Worm (Caenorhabditis elegans): ENCODE measurements around the gene mif-2.
A peak's percentile ranks its signal among the peaks of the same experiment; 100 is the strongest.

Gene mif-2

DNA sequence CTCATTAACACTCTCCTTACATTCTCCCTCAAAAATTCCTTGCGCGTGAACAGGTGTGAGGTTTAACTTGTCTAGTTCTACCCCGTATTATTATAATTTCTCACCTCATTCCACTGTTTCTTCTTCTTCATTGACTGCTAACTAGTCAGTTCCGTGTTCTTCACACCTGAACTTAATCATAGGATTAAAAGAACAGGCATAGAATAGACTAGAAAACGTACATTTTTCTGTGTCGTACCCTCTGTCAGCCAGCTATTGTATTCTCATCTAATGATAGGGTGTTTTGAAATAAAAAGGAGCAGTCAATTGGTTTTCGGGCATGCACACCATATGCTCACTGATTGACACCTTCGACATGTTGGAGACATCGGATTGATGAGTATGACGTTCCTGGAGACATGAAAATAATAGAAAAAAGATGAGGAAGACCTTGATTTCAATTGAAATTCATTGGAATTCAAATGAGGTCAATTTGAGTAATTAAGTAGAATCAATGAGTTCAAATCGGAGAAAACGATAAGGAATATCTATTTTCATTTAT, 30.8 kb downstream of the mif-2 start:
- TF ChIP-seq lin-32 (GFP tag; optimal IDR thresholded peaks at IDR 0.05) = peak; percentile 70
- TF ChIP-seq ceh-83 (GFP tag; optimal IDR thresholded peaks at IDR 0.05) = no peak
- TF ChIP-seq ztf-11 (tag; optimal IDR thresholded peaks at IDR 0.05) = no peak
- no peak for TF ChIP-seq ham-2 (GFP tag; optimal IDR thresholded peaks at IDR 0.05)
- no peak for TF ChIP-seq nhr-12 (tag; optimal IDR thresholded peaks at IDR 0.05)
- TF ChIP-seq lsy-2 (tag; optimal IDR thresholded peaks at IDR 0.05) = no peak
- TF ChIP-seq nhr-2 (tag; optimal IDR thresholded peaks at IDR 0.05) = peak; percentile 50
- TF ChIP-seq ces-1 (GFP tag; optimal IDR thresholded peaks at IDR 0.05) = no peak
- peak; percentile 83 for TF ChIP-seq unc-62 (GFP tag; optimal IDR thresholded peaks at IDR 0.05)

DNA sequence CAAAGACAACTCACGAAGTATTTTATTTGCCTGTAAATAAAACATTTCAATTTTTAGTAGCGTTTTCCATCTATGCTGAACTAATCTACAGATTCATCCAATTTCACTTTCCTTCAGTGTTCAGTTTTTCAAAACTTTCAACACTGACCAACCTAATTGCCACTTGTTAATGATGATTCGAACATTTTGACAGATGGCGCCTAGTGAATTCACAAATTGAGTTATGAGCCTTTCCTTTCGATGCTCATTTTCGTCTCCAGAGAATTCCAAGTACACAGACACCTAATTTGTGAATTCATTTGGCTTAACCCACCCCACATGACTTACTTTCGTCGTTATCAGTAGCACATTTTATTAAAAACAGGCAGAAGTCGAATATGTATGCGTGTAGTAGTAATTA, 31.4 kb downstream of the mif-2 start:
- TF ChIP-seq ces-1 (GFP tag; optimal IDR thresholded peaks at IDR 0.05) (peak; percentile 95), sem-2 (GFP tag; optimal IDR thresholded peaks at IDR 0.05) (no peak), cnd-1 (tag; optimal IDR thresholded peaks at IDR 0.05) (peak; percentile 28)

DNA sequence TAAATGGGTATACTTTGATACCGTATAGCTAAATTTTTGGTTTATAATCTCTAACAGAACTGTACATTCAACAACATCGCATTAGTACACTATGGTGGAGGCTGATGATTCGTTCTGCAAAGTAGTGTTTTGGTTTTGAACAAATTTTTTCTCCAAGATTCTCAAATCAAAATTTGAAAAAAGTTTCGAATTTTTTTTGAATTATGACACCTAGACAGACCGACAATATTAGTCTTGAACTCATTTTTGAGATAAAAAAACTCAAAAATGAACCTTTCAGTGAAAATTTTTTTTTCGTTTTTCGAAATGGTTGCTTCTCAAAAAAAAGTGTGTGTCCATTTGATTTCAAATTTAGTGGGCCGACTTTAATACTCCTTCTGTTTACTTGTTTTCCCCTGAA, 32.8 kb downstream of the mif-2 start:
- TF ChIP-seq sptf-1 (tag; optimal IDR thresholded peaks at IDR 0.05) (no peak), unc-62 (GFP tag; optimal IDR thresholded peaks at IDR 0.05) (no peak), lin-32 (GFP tag; optimal IDR thresholded peaks at IDR 0.05) (no peak), ceh-43 (GFP tag; optimal IDR thresholded peaks at IDR 0.05) (no peak), nhr-2 (tag; optimal IDR thresholded peaks at IDR 0.05) (no peak), lsy-2 (tag; optimal IDR thresholded peaks at IDR 0.05) (no peak), drap-1 (GFP tag; optimal IDR thresholded peaks at IDR 0.05) (no peak), lin-13 (tag; optimal IDR thresholded peaks at IDR 0.05) (no peak), ceh-39 (tag; optimal IDR thresholded peaks at IDR 0.05) (no peak), ceh-83 (GFP tag; optimal IDR thresholded peaks at IDR 0.05) (no peak), nhr-12 (tag; optimal IDR thresholded peaks at IDR 0.05) (no peak), unc-39 (tag; optimal IDR thresholded peaks at IDR 0.05) (no peak), unc-120 (tag; optimal IDR thresholded peaks at IDR 0.05; ENCODE audit: poor library complexity, severe bottlenecking) (no peak), pha-4 (tag; optimal IDR thresholded peaks at IDR 0.05) (no peak)

DNA sequence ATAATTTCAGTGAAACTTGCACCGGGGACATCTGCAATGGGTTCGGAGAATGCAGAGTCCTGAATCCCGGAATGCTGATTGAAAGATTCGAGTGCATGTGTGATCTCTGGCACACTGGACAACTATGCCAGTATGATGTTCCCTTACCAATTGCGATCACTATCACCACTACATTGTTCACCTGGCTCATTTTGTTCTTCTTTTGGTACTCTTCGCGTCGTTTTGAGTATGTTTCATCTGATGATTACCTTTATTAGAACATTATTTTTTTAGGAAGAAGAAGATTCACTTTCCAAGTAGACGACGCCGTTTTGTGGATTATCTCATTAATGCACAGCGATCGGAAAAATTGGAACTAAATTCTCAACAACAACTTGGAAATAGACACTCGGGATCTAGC, 34.5 kb downstream of the mif-2 start:
- no peak for TF ChIP-seq hlh-1 (tag; optimal IDR thresholded peaks at IDR 0.05)

DNA sequence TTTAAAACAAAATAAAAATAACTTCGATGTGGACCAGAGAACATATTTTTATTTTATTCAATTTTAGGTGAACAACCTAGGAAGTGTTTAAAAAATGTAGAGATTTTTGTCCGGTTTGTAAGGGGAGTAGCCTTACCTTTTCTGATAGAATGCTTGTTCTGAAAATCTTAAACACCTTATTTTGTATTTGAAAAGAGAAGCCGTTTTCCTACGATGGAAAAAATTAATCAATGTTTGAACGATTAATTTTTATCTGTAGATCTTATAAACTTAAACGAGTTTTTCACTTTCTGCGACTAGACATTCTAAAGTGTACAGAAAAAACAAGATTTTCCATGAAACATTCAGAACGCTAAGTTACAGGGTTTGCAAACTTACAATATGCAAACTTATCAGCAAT, 35.9 kb downstream of the mif-2 start, which contains the start of gene F58H1.6:
F58H1.6 (plus strand) TSS at position 301 of the 400 bp plus-strand sequence.
- TF ChIP-seq mab-5 (tag; optimal IDR thresholded peaks at IDR 0.05) (no peak), sem-2 (GFP tag; optimal IDR thresholded peaks at IDR 0.05) (no peak), ham-2 (GFP tag; optimal IDR thresholded peaks at IDR 0.05) (no peak), nhr-76 (tag; optimal IDR thresholded peaks at IDR 0.05) (no peak), unc-39 (tag; optimal IDR thresholded peaks at IDR 0.05) (no peak), nhr-2 (tag; optimal IDR thresholded peaks at IDR 0.05) (no peak), snpc-4 (tag; optimal IDR thresholded peaks at IDR 0.05) (no peak), bed-3 (GFP tag; optimal IDR thresholded peaks at IDR 0.05) (no peak), M03D4.4 (tag; optimal IDR thresholded peaks at IDR 0.05) (no peak), tbx-8 (GFP tag; optimal IDR thresholded peaks at IDR 0.05) (no peak), ceh-39 (tag; optimal IDR thresholded peaks at IDR 0.05) (no peak), hlh-1 (tag; optimal IDR thresholded peaks at IDR 0.05) (no peak)

DNA sequence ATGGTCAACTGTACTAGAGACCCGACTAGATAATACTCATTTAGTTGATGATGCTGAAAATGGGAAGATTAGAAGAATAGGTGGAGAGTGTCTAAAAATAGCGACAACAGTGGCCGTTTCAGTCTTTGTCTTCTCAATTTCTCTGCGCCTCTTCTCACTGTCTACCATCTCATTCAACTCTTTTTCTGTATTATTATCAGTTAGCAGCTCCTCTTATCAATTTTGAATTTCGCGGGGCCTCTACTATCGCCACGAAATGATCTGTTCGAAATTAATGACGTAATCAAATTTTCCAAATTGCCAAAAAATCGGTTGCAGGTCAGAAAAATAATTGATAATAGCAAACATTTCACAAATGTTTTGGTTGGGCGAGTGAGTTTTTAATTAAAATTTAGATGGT, 36.6 kb downstream of the mif-2 start:
- TF ChIP-seq nhr-76 (tag; optimal IDR thresholded peaks at IDR 0.05) = no peak
- peak; percentile 68 for TF ChIP-seq zip-8 (tag; optimal IDR thresholded peaks at IDR 0.05)

DNA sequence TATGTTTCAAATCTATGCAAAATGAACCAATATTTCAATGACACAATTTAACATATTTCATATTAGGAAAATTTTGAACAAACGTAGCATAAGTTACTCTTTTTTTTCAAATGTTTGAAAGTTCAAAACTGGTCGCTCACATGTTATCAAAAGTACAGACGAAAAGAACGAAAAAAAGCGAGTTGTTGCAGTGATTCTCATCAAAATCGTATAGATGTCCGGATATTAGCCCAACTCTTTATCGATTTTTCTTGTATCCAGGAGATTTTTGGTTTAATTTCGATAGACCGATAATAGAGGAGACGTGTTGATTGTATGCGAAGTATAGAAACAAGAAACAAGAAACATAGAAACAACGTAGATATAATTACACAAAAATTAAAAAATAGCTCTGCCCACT, 37.9 kb downstream of the mif-2 start:
- TF ChIP-seq ceh-83 (GFP tag; optimal IDR thresholded peaks at IDR 0.05) (no peak), lsy-2 (tag; optimal IDR thresholded peaks at IDR 0.05) (no peak), unc-120 (tag; optimal IDR thresholded peaks at IDR 0.05; ENCODE audit: poor library complexity, severe bottlenecking) (no peak), mab-5 (tag; optimal IDR thresholded peaks at IDR 0.05) (no peak), nhr-237 (tag; optimal IDR thresholded peaks at IDR 0.05) (no peak), tbx-8 (GFP tag; optimal IDR thresholded peaks at IDR 0.05) (no peak), cnd-1 (tag; optimal IDR thresholded peaks at IDR 0.05) (no peak), hlh-1 (tag; optimal IDR thresholded peaks at IDR 0.05) (no peak), nhr-76 (tag; optimal IDR thresholded peaks at IDR 0.05) (no peak), ztf-11 (tag; optimal IDR thresholded peaks at IDR 0.05) (no peak), elt-1 (tag; optimal IDR thresholded peaks at IDR 0.05; ENCODE audit: borderline replicate concordance, insufficient read depth) (no peak), sptf-1 (tag; optimal IDR thresholded peaks at IDR 0.05) (no peak), mep-1 (tag; optimal IDR thresholded peaks at IDR 0.05) (no peak), ceh-43 (GFP tag; optimal IDR thresholded peaks at IDR 0.05) (no peak), ham-2 (GFP tag; optimal IDR thresholded peaks at IDR 0.05) (no peak), lin-13 (tag; optimal IDR thresholded peaks at IDR 0.05) (no peak), nhr-12 (tag; optimal IDR thresholded peaks at IDR 0.05) (no peak)

All from whole organism, mixed stage, embryonic.